Fruit fly (Drosophila melanogaster) whole organism, embryonic: ENCODE data around the gene dbo.
A peak's percentile ranks its signal among the peaks of the same experiment; 100 is the strongest.

Experiments used
- Abd-B ChIP-seq: fragments of 200-800 bp; sonication (Bioruptor generic); optimal IDR thresholded peaks from 2 replicates; lab custom pipeline; 2018; ENCODE audit warnings: missing biosample characterization, mild to moderate bottlenecking, missing genetic modification characterization, moderate library complexity
- Aef1 ChIP-seq: fragments of 200-800 bp; sonication (Bioruptor generic); IDR thresholded peaks from 3 replicates; pipeline ENCODE4 v1.3.6; 2022; ENCODE audit warnings: missing biosample characterization, missing genetic modification characterization
- BtbVII ChIP-seq: fragments of 200-800 bp; sonication (Bioruptor generic); optimal IDR thresholded peaks from 3 replicates; lab custom pipeline; 2017; ENCODE audit warnings: missing biosample characterization, mild to moderate bottlenecking, missing genetic modification characterization
- Bteb2 ChIP-seq: fragments of 200-800 bp; sonication (Bioruptor generic); optimal IDR thresholded peaks from 2 replicates; lab custom pipeline; 2016; ENCODE audit warnings: missing biosample characterization, missing genetic modification characterization
- CG11093 ChIP-seq: fragments of 200-800 bp; sonication (Bioruptor generic); IDR thresholded peaks from 3 replicates; pipeline ENCODE4 v1.3.6; 2022; ENCODE audit warnings: missing biosample characterization, missing genetic modification characterization
- CG11398 ChIP-seq: fragments of 200-800 bp; sonication (Bioruptor generic); optimal IDR thresholded peaks from 2 replicates; lab custom pipeline; 2016; ENCODE audit warnings: missing biosample characterization, missing genetic modification characterization
- CG11723 ChIP-seq: fragments of 200-800 bp; sonication (Bioruptor generic); optimal IDR thresholded peaks from 2 replicates; lab custom pipeline; 2017; ENCODE audit warnings: missing biosample characterization, mild to moderate bottlenecking, missing genetic modification characterization
- CG1233 ChIP-seq: fragments of 200-800 bp; sonication (Bioruptor generic); optimal IDR thresholded peaks from 4 replicates; lab custom pipeline; 2018; ENCODE audit warnings: missing biosample characterization, mild to moderate bottlenecking, missing genetic modification characterization
- CG15269 ChIP-seq: fragments of 200-800 bp; sonication (Bioruptor generic); optimal IDR thresholded peaks from 2 replicates; lab custom pipeline; 2018; ENCODE audit warnings: missing biosample characterization, mild to moderate bottlenecking, missing genetic modification characterization, moderate library complexity
- CG2875 ChIP-seq: fragments of 200-800 bp; sonication (Bioruptor generic); optimal IDR thresholded peaks from 2 replicates; lab custom pipeline; 2017; ENCODE audit warnings: missing biosample characterization, mild to moderate bottlenecking, missing genetic modification characterization, missing genetic modification reagents
- CG43689 ChIP-seq: fragments of 200-800 bp; sonication (Bioruptor generic); IDR thresholded peaks from 2 replicates; pipeline ENCODE4 v1.3.6; 2022; ENCODE audit warnings: missing biosample characterization, missing genetic modification characterization
- CG6254 ChIP-seq: fragments of 200-800 bp; sonication (Bioruptor generic); optimal IDR thresholded peaks from 3 replicates; lab custom pipeline; 2017; ENCODE audit warnings: mild to moderate bottlenecking, missing biosample characterization, missing genetic modification reagents, missing genetic modification characterization
- CG7357 ChIP-seq: fragments of 200-800 bp; sonication (Bioruptor generic); IDR thresholded peaks from 3 replicates; pipeline ENCODE4 v1.3.6; 2022; ENCODE audit warnings: missing biosample characterization, missing genetic modification characterization
- CG7987 ChIP-seq: fragments of 200-800 bp; sonication (Bioruptor generic); optimal IDR thresholded peaks from 2 replicates; lab custom pipeline; 2018; ENCODE audit warnings: missing biosample characterization, mild to moderate bottlenecking, missing genetic modification characterization, moderate library complexity
- CG8359 ChIP-seq: fragments of 200-800 bp; sonication (Bioruptor generic); optimal IDR thresholded peaks from 2 replicates; lab custom pipeline; 2017; ENCODE audit warnings: missing biosample characterization, mild to moderate bottlenecking, missing genetic modification characterization, borderline replicate concordance
- Dad ChIP-seq: fragments of 200-800 bp; sonication (Bioruptor generic); optimal IDR thresholded peaks from 3 replicates; lab custom pipeline; 2016; ENCODE audit warnings: missing biosample characterization, missing genetic modification characterization
- ERR ChIP-seq: fragments of 200-800 bp; sonication (Bioruptor generic); optimal IDR thresholded peaks from 2 replicates; lab custom pipeline; 2016; ENCODE audit warnings: missing biosample characterization, missing genetic modification characterization
- Eip74EF ChIP-seq, 2 experiments: fragments of 200-800 bp in 1 of 2; fragments of >200 bp in 1 of 2; sonication (Bioruptor generic) in 1 of 2; optimal IDR thresholded peaks; 2 replicates each; lab custom pipeline; 2017 to 2019; ENCODE audit warnings: missing biosample characterization in 2 of 2, missing genetic modification characterization in 2 of 2, mild to moderate bottlenecking in 1 of 2, moderate library complexity in 1 of 2
- Gug ChIP-seq: fragments of 200-800 bp; sonication (Bioruptor generic); IDR thresholded peaks from 4 replicates; pipeline ENCODE4 v1.3.6; 2022; ENCODE audit warnings: missing biosample characterization, missing genetic modification characterization
- HHEX ChIP-seq: fragments of 200-800 bp; sonication (Bioruptor generic); optimal IDR thresholded peaks from 3 replicates; lab custom pipeline; 2017; ENCODE audit warnings: missing biosample characterization, mild to moderate bottlenecking, missing genetic modification characterization, missing genetic modification reagents
- Hr3 ChIP-seq: fragments of 200-800 bp; sonication (Bioruptor generic); optimal IDR thresholded peaks from 3 replicates; lab custom pipeline; 2016; ENCODE audit warnings: missing biosample characterization, missing genetic modification characterization
- Hr51 ChIP-seq, 2 experiments: fragments of 200-800 bp; sonication (Bioruptor generic); optimal IDR thresholded peaks; 2 replicates in 1 of 2; 3 replicates in 1 of 2; lab custom pipeline; 2016 to 2018; ENCODE audit warnings: missing biosample characterization in 2 of 2, missing genetic modification characterization in 2 of 2, mild to moderate bottlenecking in 1 of 2, moderate library complexity in 1 of 2
- MTF-1 ChIP-seq: fragments of 200-800 bp; sonication (Bioruptor generic); optimal IDR thresholded peaks from 2 replicates; lab custom pipeline; 2018; ENCODE audit warnings: missing biosample characterization, mild to moderate bottlenecking, missing genetic modification characterization, borderline replicate concordance
- Meics ChIP-seq: fragments of 200-800 bp; sonication (Bioruptor generic); optimal IDR thresholded peaks from 2 replicates; lab custom pipeline; 2017; ENCODE audit warnings: missing biosample characterization, mild to moderate bottlenecking, missing genetic modification characterization
- NC2β ChIP-seq: fragments of 200-800 bp; sonication (Bioruptor generic); optimal IDR thresholded peaks from 2 replicates; lab custom pipeline; 2016; ENCODE audit warnings: missing biosample characterization, missing genetic modification characterization
- Neu2 ChIP-seq: fragments of 200-800 bp; sonication (Bioruptor generic); optimal IDR thresholded peaks from 3 replicates; lab custom pipeline; 2016; ENCODE audit warnings: missing biosample characterization, missing genetic modification characterization, borderline replicate concordance
- Nf-YA ChIP-seq: fragments of 200-800 bp; sonication (Bioruptor generic); IDR thresholded peaks from 2 replicates; pipeline ENCODE4 v1.3.6; 2022; ENCODE audit warnings: missing biosample characterization, missing genetic modification characterization
- Side ChIP-seq: fragments of 200-800 bp; sonication (Bioruptor generic); optimal IDR thresholded peaks from 2 replicates; lab custom pipeline; 2016; ENCODE audit warnings: missing biosample characterization, missing genetic modification characterization
- az2 ChIP-seq: fragments of 200-800 bp; sonication (Bioruptor generic); optimal IDR thresholded peaks from 3 replicates; lab custom pipeline; 2016; ENCODE audit warnings: missing biosample characterization, missing genetic modification characterization
- cad ChIP-seq: fragments of >200 bp; optimal IDR thresholded peaks from 2 replicates; lab custom pipeline; 2017; ENCODE audit warnings: missing biosample characterization, missing genetic modification characterization
- da ChIP-seq: fragments of 200-800 bp; sonication (Bioruptor generic); optimal IDR thresholded peaks from 2 replicates; lab custom pipeline; 2016; ENCODE audit warnings: missing biosample characterization, missing genetic modification characterization
- dysf ChIP-seq: fragments of 200-800 bp; sonication (Bioruptor generic); IDR thresholded peaks from 3 replicates; pipeline ENCODE4 v1.3.6; 2022; ENCODE audit warnings: missing biosample characterization, missing genetic modification characterization
- exex ChIP-seq: fragments of 200-800 bp; sonication (Bioruptor generic); optimal IDR thresholded peaks from 4 replicates; lab custom pipeline; 2018; ENCODE audit warnings: missing biosample characterization, mild to moderate bottlenecking, missing genetic modification characterization, moderate library complexity
- eyg ChIP-seq: fragments of 200-800 bp; sonication (Bioruptor generic); optimal IDR thresholded peaks from 3 replicates; lab custom pipeline; 2016; ENCODE audit warnings: missing biosample characterization, missing genetic modification characterization
- fd96Cb ChIP-seq: fragments of 200-800 bp; sonication (Bioruptor generic); optimal IDR thresholded peaks from 2 replicates; lab custom pipeline; 2018; ENCODE audit warnings: missing biosample characterization, mild to moderate bottlenecking, missing genetic modification characterization, moderate library complexity
- fu2 ChIP-seq: fragments of 200-800 bp; sonication (Bioruptor generic); optimal IDR thresholded peaks from 2 replicates; lab custom pipeline; 2016; ENCODE audit warnings: missing biosample characterization, missing genetic modification characterization
- grau ChIP-seq: fragments of 200-800 bp; optimal IDR thresholded peaks from 3 replicates; lab custom pipeline; 2019; ENCODE audit warnings: missing biosample characterization, mild to moderate bottlenecking, missing genetic modification characterization, moderate library complexity
- her ChIP-seq: fragments of 200-800 bp; sonication (Bioruptor generic); optimal IDR thresholded peaks from 2 replicates; lab custom pipeline; 2016; ENCODE audit warnings: missing biosample characterization, missing genetic modification characterization
- jigr1 ChIP-seq: fragments of 200-800 bp; sonication (Bioruptor generic); IDR thresholded peaks from 3 replicates; pipeline ENCODE4 v1.3.6; 2022; ENCODE audit warnings: missing biosample characterization, missing genetic modification characterization
- jumu ChIP-seq: fragments of 200-800 bp; sonication (Bioruptor generic); optimal IDR thresholded peaks from 3 replicates; lab custom pipeline; 2016; ENCODE audit warnings: missing biosample characterization, missing genetic modification characterization
- kni ChIP-seq: fragments of 200-800 bp; sonication (Bioruptor generic); optimal IDR thresholded peaks from 3 replicates; lab custom pipeline; 2017; ENCODE audit warnings: mild to moderate bottlenecking, missing biosample characterization, missing genetic modification reagents, missing genetic modification characterization
- lab ChIP-seq: fragments of 200-800 bp; sonication (Bioruptor generic); optimal IDR thresholded peaks from 3 replicates; lab custom pipeline; 2017; ENCODE audit warnings: missing biosample characterization, missing genetic modification characterization, mild to moderate bottlenecking, moderate library complexity, missing genetic modification reagents
- rib ChIP-seq: fragments of 200-800 bp; sonication (Bioruptor generic); IDR thresholded peaks from 2 replicates; pipeline ENCODE4 v1.3.6; 2022; ENCODE audit warnings: missing biosample characterization, missing genetic modification characterization
- run ChIP-seq: fragments of 200-800 bp; sonication (Bioruptor generic); optimal IDR thresholded peaks from 3 replicates; lab custom pipeline; 2018; ENCODE audit warnings: missing biosample characterization, mild to moderate bottlenecking, missing genetic modification characterization
- sima ChIP-seq: fragments of 200-800 bp; sonication (Bioruptor generic); optimal IDR thresholded peaks from 2 replicates; lab custom pipeline; 2016; ENCODE audit warnings: missing biosample characterization, missing genetic modification characterization
- tap ChIP-seq: fragments of 200-800 bp; optimal IDR thresholded peaks from 3 replicates; lab custom pipeline; 2019; ENCODE audit warnings: missing biosample characterization, mild to moderate bottlenecking, missing genetic modification characterization, moderate library complexity
- tll ChIP-seq, 2 experiments: fragments of 200-800 bp in 1 of 2; fragments of >200 bp in 1 of 2; sonication (Bioruptor generic) in 1 of 2; optimal IDR thresholded peaks; 2 replicates each; lab custom pipeline; 2017 to 2019; ENCODE audit warnings: missing biosample characterization in 2 of 2, missing genetic modification characterization in 2 of 2, mild to moderate bottlenecking in 1 of 2, moderate library complexity in 1 of 2
- ttk ChIP-seq: fragments of 200-800 bp; sonication (Bioruptor generic); IDR thresholded peaks from 2 replicates; pipeline ENCODE4 v2.1.2; 2022; ENCODE audit warnings: missing biosample characterization, missing genetic modification characterization
- vfl ChIP-seq: fragments of 200-800 bp; sonication (Bioruptor generic); optimal IDR thresholded peaks from 2 replicates; lab custom pipeline; 2016; ENCODE audit warnings: missing biosample characterization, missing genetic modification characterization

The dbo gene

dm6 chr3L:15825493-15826209, 1.0 kb upstream of the dbo start (continued):
- TF ChIP-seq her: no peak
- no peak for TF ChIP-seq CG1233 (GFP tag; lab: Kevin White, UChicago)
- TF ChIP-seq Meics: no peak
- no peak for TF ChIP-seq NC2β (GFP tag; lab: Kevin White, UChicago)
- no peak for TF ChIP-seq tll (GFP tag; optimal IDR thresholded peaks at IDR 0.05; lab: Kevin White, UChicago)
- TF ChIP-seq Nf-YA (GFP tag; lab: Robert Waterston, UW): no peak
- TF ChIP-seq eyg (GFP tag; lab: Kevin White, UChicago): no peak
- no peak for TF ChIP-seq grau (tag; lab: Kevin White, UChicago)
- no peak for TF ChIP-seq Abd-B (GFP tag; lab: Kevin White, UChicago)
- peak; percentile 21 for TF ChIP-seq CG6254 (GFP tag; lab: Kevin White, UChicago)
- TF ChIP-seq Hr51 (GFP tag; optimal IDR thresholded peaks at IDR 0.05; lab: Kevin White, UChicago): peak in 1 of 2 experiments; percentile 26
- no peak for TF ChIP-seq da (GFP tag; lab: Kevin White, UChicago)
- peak; percentile 46; the same call in 1 of the 2 replicates for TF ChIP-seq rib (GFP tag; lab: Robert Waterston, UW)
- no peak for TF ChIP-seq az2
- peak; percentile 58 for TF ChIP-seq exex (tag; lab: Kevin White, UChicago)
- TF ChIP-seq MTF-1 (GFP tag; lab: Kevin White, UChicago): no peak
- no peak for TF ChIP-seq Eip74EF (GFP tag; optimal IDR thresholded peaks at IDR 0.05; lab: Kevin White, UChicago)
- TF ChIP-seq CG11723 (GFP tag; lab: Kevin White, UChicago): no peak
- TF ChIP-seq tap: peak; percentile 8
- TF ChIP-seq jigr1: no peak
- peak; percentile 15 for TF ChIP-seq Dad (GFP tag; lab: Kevin White, UChicago)
- TF ChIP-seq CG15269 (tag; lab: Kevin White, UChicago): no peak
- TF ChIP-seq HHEX (GFP tag; lab: Kevin White, UChicago): peak; percentile 25
- TF ChIP-seq ttk: no peak
- no peak for TF ChIP-seq vfl (GFP tag; lab: Kevin White, UChicago)
- no peak for TF ChIP-seq jumu
- TF ChIP-seq CG2875 (GFP tag; lab: Kevin White, UChicago): no peak
- no peak for TF ChIP-seq CG11398 (GFP tag; lab: Kevin White, UChicago)
- TF ChIP-seq CG11093 (GFP tag; lab: Robert Waterston, UW): no peak
- TF ChIP-seq fd96Cb (tag; lab: Kevin White, UChicago): no peak
- TF ChIP-seq Aef1 (GFP tag; lab: Robert Waterston, UW): peak; percentile 73
- no peak for TF ChIP-seq Hr3 (GFP tag; lab: Kevin White, UChicago)
- no peak for TF ChIP-seq CG8359
- no peak for TF ChIP-seq CG7357 (GFP tag; lab: Robert Waterston, UW)
- TF ChIP-seq BtbVII (GFP tag; lab: Kevin White, UChicago): peak; percentile 35
- no peak for TF ChIP-seq Gug (GFP tag; lab: Robert Waterston, UW)
- no peak for TF ChIP-seq cad (GFP tag; lab: Kevin White, UChicago)
- no peak for TF ChIP-seq sima (GFP tag; lab: Kevin White, UChicago)
- no peak; the same call in 2 of the 3 replicates for TF ChIP-seq dysf (GFP tag; lab: Robert Waterston, UW)
- no peak for TF ChIP-seq fu2 (GFP tag; lab: Kevin White, UChicago)
- no peak for TF ChIP-seq run
- peak; percentile 62 for TF ChIP-seq kni (GFP tag; lab: Kevin White, UChicago)
- no peak for TF ChIP-seq ERR
- peak; percentile 47 for TF ChIP-seq Bteb2 (GFP tag; lab: Kevin White, UChicago)
- TF ChIP-seq Neu2 (GFP tag; lab: Kevin White, UChicago): no peak
- peak; percentile 35 for TF ChIP-seq CG7987 (GFP tag; lab: Kevin White, UChicago)
- TF ChIP-seq Side (GFP tag; lab: Kevin White, UChicago): peak; percentile 8
- peak; percentile 62 for TF ChIP-seq lab (GFP tag; lab: Kevin White, UChicago)
- no peak for TF ChIP-seq CG43689 (GFP tag; lab: Robert Waterston, UW)
